Fruit fly (Drosophila melanogaster) whole organism, prepupa: ENCODE results near the gene Ir94g.

ENCODE experiments used
- Blimp-1 ChIP-seq: fragments of 200-800 bp; sonication (Bioruptor generic); optimal IDR thresholded peaks from 3 replicates; lab custom pipeline; 2017; ENCODE audit warnings: missing biosample characterization, missing genetic modification characterization, mild to moderate bottlenecking, moderate library complexity, missing genetic modification reagents
- CG10669 ChIP-seq: fragments of 200-800 bp; sonication (Bioruptor generic); optimal IDR thresholded peaks from 3 replicates; lab custom pipeline; 2018; ENCODE audit warnings: missing biosample characterization, mild to moderate bottlenecking, missing genetic modification characterization, moderate library complexity
- CG11294 ChIP-seq: fragments of 200-800 bp; sonication (Bioruptor generic); IDR thresholded peaks from 2 replicates; pipeline ENCODE4 v1.3.6; 2022; ENCODE audit warnings: missing biosample characterization, missing genetic modification characterization
- CG11762 ChIP-seq: fragments of 200-800 bp; sonication (Bioruptor generic); optimal IDR thresholded peaks from 3 replicates; lab custom pipeline; 2016; ENCODE audit warnings: missing biosample characterization, missing genetic modification characterization; ENCODE audit not compliant: insufficient read depth
- CG11902 ChIP-seq: fragments of 200-800 bp; sonication (Bioruptor generic); optimal IDR thresholded peaks from 3 replicates; lab custom pipeline; 2016; ENCODE audit warnings: missing biosample characterization, missing genetic modification characterization
- CG1621 ChIP-seq: fragments of 200-800 bp; sonication (Bioruptor generic); optimal IDR thresholded peaks from 3 replicates; lab custom pipeline; 2018; ENCODE audit warnings: missing biosample characterization, mild to moderate bottlenecking, missing genetic modification characterization
- CG31627 ChIP-seq: fragments of 200-800 bp; sonication (Bioruptor generic); optimal IDR thresholded peaks from 3 replicates; lab custom pipeline; 2016; ENCODE audit warnings: missing biosample characterization, missing genetic modification characterization
- CG32006 ChIP-seq: fragments of 200-800 bp; sonication (Bioruptor generic); optimal IDR thresholded peaks from 3 replicates; lab custom pipeline; 2017; ENCODE audit warnings: missing biosample characterization, mild to moderate bottlenecking, missing genetic modification characterization
- CG34406 ChIP-seq: fragments of 200-800 bp; sonication (Bioruptor generic); optimal IDR thresholded peaks from 3 replicates; lab custom pipeline; 2016; ENCODE audit warnings: missing biosample characterization, missing genetic modification characterization
- CG3919 ChIP-seq: fragments of 200-800 bp; sonication (Bioruptor generic); optimal IDR thresholded peaks from 3 replicates; lab custom pipeline; 2016; ENCODE audit warnings: missing biosample characterization, missing genetic modification characterization
- CG6792 ChIP-seq: fragments of 200-800 bp; sonication (Bioruptor generic); optimal IDR thresholded peaks from 3 replicates; lab custom pipeline; 2016; ENCODE audit warnings: missing biosample characterization, missing genetic modification characterization
- CG6808 ChIP-seq: fragments of 200-800 bp; sonication (Bioruptor generic); optimal IDR thresholded peaks from 3 replicates; lab custom pipeline; 2017; ENCODE audit warnings: missing biosample characterization, missing genetic modification characterization, mild to moderate bottlenecking, moderate library complexity, missing genetic modification reagents
- CG7368 ChIP-seq: fragments of 200-800 bp; sonication (Bioruptor generic); optimal IDR thresholded peaks from 3 replicates; lab custom pipeline; 2016; ENCODE audit warnings: missing biosample characterization, missing genetic modification characterization
- CG8319 ChIP-seq: fragments of 200-800 bp; sonication (Bioruptor generic); optimal IDR thresholded peaks from 3 replicates; lab custom pipeline; 2016; ENCODE audit warnings: missing biosample characterization, missing genetic modification characterization
- CG8632 ChIP-seq: fragments of 200-800 bp; sonication (Bioruptor generic); optimal IDR thresholded peaks from 3 replicates; lab custom pipeline; 2016; ENCODE audit warnings: missing biosample characterization, missing genetic modification characterization
- CG9139 ChIP-seq: fragments of 200-800 bp; sonication (Bioruptor generic); optimal IDR thresholded peaks from 3 replicates; lab custom pipeline; 2017; ENCODE audit warnings: missing biosample characterization, mild to moderate bottlenecking, missing genetic modification characterization
- Eip75B ChIP-seq: fragments of 200-800 bp; sonication (Bioruptor generic); optimal IDR thresholded peaks from 3 replicates; lab custom pipeline; 2016; ENCODE audit warnings: missing biosample characterization, missing genetic modification characterization
- Eip93F ChIP-seq: fragments of 200-800 bp; sonication (Bioruptor generic); optimal IDR thresholded peaks from 2 replicates; lab custom pipeline; 2016; ENCODE audit warnings: missing biosample characterization, mild to moderate bottlenecking, missing genetic modification characterization
- Ets21C ChIP-seq: fragments of 200-800 bp; sonication (Bioruptor generic); optimal IDR thresholded peaks from 3 replicates; lab custom pipeline; 2016; ENCODE audit warnings: missing biosample characterization, missing genetic modification characterization
- Ets96B ChIP-seq: fragments of 200-800 bp; optimal IDR thresholded peaks from 2 replicates; lab custom pipeline; 2019; ENCODE audit warnings: missing biosample characterization, mild to moderate bottlenecking, missing genetic modification characterization, moderate library complexity
- Gug ChIP-seq: fragments of 200-800 bp; sonication (Bioruptor generic); IDR thresholded peaks from 2 replicates; pipeline ENCODE4 v1.3.6; 2022; ENCODE audit warnings: missing biosample characterization, missing genetic modification characterization
- Hr38 ChIP-seq: sonication (Bioruptor generic); optimal IDR thresholded peaks from 2 replicates; lab custom pipeline; 2016; ENCODE audit warnings: missing biosample characterization, missing genetic modification characterization
- Hr39 ChIP-seq: fragments of 200-800 bp; sonication (Bioruptor generic); optimal IDR thresholded peaks from 2 replicates; lab custom pipeline; 2016; ENCODE audit warnings: missing biosample characterization, missing genetic modification characterization
- Hr4 ChIP-seq: fragments of 200-800 bp; sonication (Bioruptor generic); optimal IDR thresholded peaks from 3 replicates; lab custom pipeline; 2016; ENCODE audit warnings: missing biosample characterization, missing genetic modification characterization
- Lpt ChIP-seq: fragments of 200-800 bp; sonication (Bioruptor generic); optimal IDR thresholded peaks from 3 replicates; lab custom pipeline; 2016; ENCODE audit warnings: missing biosample characterization, missing genetic modification characterization
- Met ChIP-seq: fragments of 200-800 bp; sonication (Bioruptor generic); optimal IDR thresholded peaks from 3 replicates; lab custom pipeline; 2016; ENCODE audit warnings: missing biosample characterization, missing genetic modification characterization
- Smox ChIP-seq: fragments of 200-800 bp; sonication (Bioruptor generic); optimal IDR thresholded peaks from 3 replicates; lab custom pipeline; 2016; ENCODE audit warnings: missing biosample characterization, missing genetic modification characterization
- Sox14 ChIP-seq: fragments of 200-800 bp; sonication (Bioruptor generic); optimal IDR thresholded peaks from 3 replicates; lab custom pipeline; 2016; ENCODE audit warnings: missing biosample characterization, missing genetic modification characterization
- acj6 ChIP-seq: fragments of 200-800 bp; sonication (Bioruptor generic); optimal IDR thresholded peaks from 3 replicates; lab custom pipeline; 2016; ENCODE audit warnings: missing biosample characterization, missing genetic modification characterization
- cyc ChIP-seq: fragments of 200-800 bp; sonication (Bioruptor generic); optimal IDR thresholded peaks from 3 replicates; lab custom pipeline; 2016; ENCODE audit warnings: missing biosample characterization, missing genetic modification characterization
- dac ChIP-seq: fragments of 200-800 bp; sonication (Bioruptor generic); optimal IDR thresholded peaks from 2 replicates; lab custom pipeline; 2017; ENCODE audit warnings: missing biosample characterization, mild to moderate bottlenecking, missing genetic modification characterization
- dsx ChIP-seq: fragments of 200-800 bp; optimal IDR thresholded peaks from 3 replicates; lab custom pipeline; 2019; ENCODE audit warnings: missing biosample characterization, mild to moderate bottlenecking, missing genetic modification characterization, moderate library complexity; ENCODE audit not compliant: poor library complexity, severe bottlenecking
- eg ChIP-seq: fragments of 200-800 bp; sonication (Bioruptor generic); IDR thresholded peaks from 3 replicates; pipeline ENCODE4 v1.3.6; 2022; ENCODE audit warnings: missing biosample characterization, missing genetic modification characterization
- esn ChIP-seq: fragments of 200-800 bp; sonication (Bioruptor generic); optimal IDR thresholded peaks from 2 replicates; lab custom pipeline; 2016; ENCODE audit warnings: missing biosample characterization, mild to moderate bottlenecking, missing genetic modification characterization, moderate library complexity
- fd85E ChIP-seq: fragments of 200-800 bp; sonication (Bioruptor generic); optimal IDR thresholded peaks from 3 replicates; lab custom pipeline; 2016; ENCODE audit warnings: missing biosample characterization, missing genetic modification characterization
- lz ChIP-seq: fragments of 200-800 bp; sonication (Bioruptor generic); optimal IDR thresholded peaks from 3 replicates; lab custom pipeline; 2016; ENCODE audit warnings: missing biosample characterization, missing genetic modification characterization
- net ChIP-seq: fragments of 200-800 bp; sonication (Bioruptor generic); optimal IDR thresholded peaks from 3 replicates; lab custom pipeline; 2016; ENCODE audit warnings: missing biosample characterization, missing genetic modification characterization
- salr ChIP-seq, 2 experiments: fragments of 200-800 bp; sonication (Bioruptor generic); optimal IDR thresholded peaks; 3 replicates each; lab custom pipeline; 2016 to 2018; ENCODE audit warnings: missing biosample characterization in 2 of 2, missing genetic modification characterization in 2 of 2, mild to moderate bottlenecking in 1 of 2
- spab ChIP-seq: fragments of 200-800 bp; sonication (Bioruptor generic); optimal IDR thresholded peaks from 2 replicates; lab custom pipeline; 2017; ENCODE audit warnings: missing biosample characterization, mild to moderate bottlenecking, missing genetic modification characterization, missing genetic modification reagents
- ss ChIP-seq, 2 experiments: fragments of 200-800 bp; sonication (Bioruptor generic); optimal IDR thresholded peaks; 2 replicates in 1 of 2; 3 replicates in 1 of 2; lab custom pipeline; 2017 to 2018; ENCODE audit warnings: mild to moderate bottlenecking in 2 of 2, missing biosample characterization in 2 of 2, missing genetic modification characterization in 2 of 2, moderate library complexity in 1 of 2
- svp ChIP-seq: fragments of 200-800 bp; sonication (Bioruptor generic); peaks from one replicate; lab custom pipeline; 2016; ENCODE audit warnings: missing biosample characterization, missing genetic modification characterization

Gene Ir94g

DNA sequence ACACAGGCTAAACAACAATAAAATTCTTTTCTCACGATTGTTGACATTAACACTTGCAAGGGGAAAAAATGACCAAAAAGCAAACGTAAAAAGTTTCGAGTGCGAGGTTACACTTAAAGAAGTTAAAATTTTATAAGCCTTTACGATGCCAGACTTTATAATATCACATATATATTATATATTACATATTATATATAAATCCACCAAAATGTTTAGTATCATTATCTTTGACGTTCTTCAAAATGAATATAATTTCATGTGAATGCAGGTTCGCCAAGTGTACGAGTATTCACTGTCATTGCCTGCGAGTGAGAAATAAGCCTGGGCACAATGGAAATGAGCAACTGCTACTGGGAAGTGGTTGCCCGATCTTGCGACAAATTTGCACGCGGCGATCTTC lies 24.6 kb downstream of the Ir94g start (continued):
- no peak for TF ChIP-seq dac
- TF ChIP-seq net (GFP tag; lab: Kevin White, UChicago): peak; percentile 54
- TF ChIP-seq Hr4 (GFP tag; lab: Kevin White, UChicago): no peak
- TF ChIP-seq CG31627: peak; percentile 47
- peak; percentile 58 for TF ChIP-seq spab (GFP tag; lab: Kevin White, UChicago)
- peak; percentile 49 for TF ChIP-seq CG6808 (GFP tag; lab: Kevin White, UChicago)
- peak; percentile 70 for TF ChIP-seq Met (GFP tag; lab: Kevin White, UChicago)
- TF ChIP-seq CG7368 (GFP tag; lab: Kevin White, UChicago): peak; percentile 62
- TF ChIP-seq CG8632 (GFP tag; lab: Kevin White, UChicago): peak; percentile 84
- TF ChIP-seq CG8319: peak; percentile 65
- TF ChIP-seq Ets21C (GFP tag; lab: Kevin White, UChicago): no peak
- TF ChIP-seq Hr39 (GFP tag; lab: Kevin White, UChicago): peak; percentile 33
- peak; percentile 78 for TF ChIP-seq acj6 (GFP tag; lab: Kevin White, UChicago)
- TF ChIP-seq eg (GFP tag; lab: Robert Waterston, UW): peak; percentile 51; the same call in 2 of the 3 replicates
- peak; percentile 36 for TF ChIP-seq CG1621 (tag; lab: Kevin White, UChicago)
- no peak for TF ChIP-seq fd85E
- TF ChIP-seq lz (GFP tag; lab: Kevin White, UChicago): peak; percentile 39
- peak; percentile 60 for TF ChIP-seq CG9139 (GFP tag; lab: Kevin White, UChicago)
- peak; percentile 91 for TF ChIP-seq svp (GFP tag; lab: Kevin White, UChicago)
- peak; percentile 70 for TF ChIP-seq CG10669
- peak; percentile 4 for TF ChIP-seq Lpt (GFP tag; lab: Kevin White, UChicago)
- no peak for TF ChIP-seq Hr38 (GFP tag; lab: Kevin White, UChicago)
- peak; percentile 40 for TF ChIP-seq Eip93F
- no peak for TF ChIP-seq Gug (GFP tag; lab: Robert Waterston, UW)
- TF ChIP-seq CG11902 (GFP tag; lab: Kevin White, UChicago): peak; percentile 61
- peak; percentile 55 for TF ChIP-seq Blimp-1
- peak; percentile 65 for TF ChIP-seq CG3919 (GFP tag; lab: Kevin White, UChicago)
- TF ChIP-seq CG6792 (GFP tag; lab: Kevin White, UChicago): peak; percentile 79
- peak; percentile 78 for TF ChIP-seq CG11762 (GFP tag; lab: Kevin White, UChicago)
- no peak for TF ChIP-seq CG11294 (GFP tag; lab: Robert Waterston, UW)
- TF ChIP-seq salr (GFP tag; optimal IDR thresholded peaks at IDR 0.05; lab: Kevin White, UChicago): peak; percentile 13 to 42
- peak; percentile 78 for TF ChIP-seq Ets96B
- peak; percentile 24 for TF ChIP-seq Sox14 (GFP tag; lab: Kevin White, UChicago)
- peak; percentile 57 for TF ChIP-seq cyc (GFP tag; lab: Kevin White, UChicago)
- peak; percentile 31 for TF ChIP-seq Eip75B (GFP tag; lab: Kevin White, UChicago)
- TF ChIP-seq CG34406: peak; percentile 89
- TF ChIP-seq CG32006 (GFP tag; lab: Kevin White, UChicago): peak; percentile 39
- peak; percentile 67 for TF ChIP-seq Smox (GFP tag; lab: Kevin White, UChicago)

- TF ChIP-seq esn (no peak), dsx (no peak), ss (GFP tag; optimal IDR thresholded peaks at IDR 0.05; lab: Kevin White, UChicago) (peak in 1 of 2 experiments; percentile 62)
These were observed 25.8 kb downstream of the Ir94g start for dm6 chr3R:23509408-23509940.
